Worm (Caenorhabditis elegans) whole organism, L3 larva: ENCODE data around the gene C49F8.14.

Source experiments
- ceh-82 ChIP-seq: fragments of 150-350 bp; optimal IDR thresholded peaks from 2 replicates; lab custom pipeline; 2014; ENCODE audit warnings: missing biosample characterization, missing genetic modification characterization
- elt-2 ChIP-seq: sonication (generic microtip); optimal IDR thresholded peaks from 2 replicates; lab custom pipeline; 2016; ENCODE audit warnings: missing genetic modification reagents, mild to moderate bottlenecking, missing genetic modification characterization, missing compliant biosample characterization
- elt-3 ChIP-seq, 3 experiments: fragments of 150-350 bp in 1 of 3; sonication (generic microtip) in 2 of 3; optimal IDR thresholded peaks; 2 replicates in 2 of 3; 4 replicates in 1 of 3; lab custom pipeline; 2014 to 2017; ENCODE audit warnings: missing biosample characterization in 3 of 3, missing genetic modification characterization in 3 of 3
- jun-1 ChIP-seq: fragments of 150-350 bp; optimal IDR thresholded peaks from 2 replicates; lab custom pipeline; 2014; ENCODE audit warnings: missing biosample characterization, missing genetic modification reagents, missing genetic modification characterization
- lin-15B ChIP-seq: fragments of 150-350 bp; optimal IDR thresholded peaks from 2 replicates; lab custom pipeline; 2014; ENCODE audit warnings: missing biosample characterization, missing genetic modification characterization
- lsy-12 ChIP-seq: sonication (generic microtip); optimal IDR thresholded peaks from 2 replicates; lab custom pipeline; 2016; ENCODE audit warnings: mild to moderate bottlenecking, missing genetic modification characterization, missing compliant biosample characterization
- nfya-1 ChIP-seq: sonication (generic microtip); optimal IDR thresholded peaks from 2 replicates; lab custom pipeline; 2017; ENCODE audit warnings: missing genetic modification characterization, mild to moderate bottlenecking, missing compliant biosample characterization, antibody characterized with exemption, moderate library complexity; ENCODE audit not compliant: insufficient read depth
- nhr-11 ChIP-seq: fragments of 150-350 bp; optimal IDR thresholded peaks from 2 replicates; lab custom pipeline; 2014; ENCODE audit warnings: missing biosample characterization, missing genetic modification characterization
- nhr-25 ChIP-seq: sonication (generic microtip); optimal IDR thresholded peaks from 2 replicates; lab custom pipeline; 2017; ENCODE audit warnings: missing biosample characterization, missing genetic modification characterization
- nhr-28 ChIP-seq: fragments of 150-350 bp; optimal IDR thresholded peaks from 2 replicates; lab custom pipeline; 2014; ENCODE audit warnings: missing biosample characterization, missing genetic modification characterization

DNA sequence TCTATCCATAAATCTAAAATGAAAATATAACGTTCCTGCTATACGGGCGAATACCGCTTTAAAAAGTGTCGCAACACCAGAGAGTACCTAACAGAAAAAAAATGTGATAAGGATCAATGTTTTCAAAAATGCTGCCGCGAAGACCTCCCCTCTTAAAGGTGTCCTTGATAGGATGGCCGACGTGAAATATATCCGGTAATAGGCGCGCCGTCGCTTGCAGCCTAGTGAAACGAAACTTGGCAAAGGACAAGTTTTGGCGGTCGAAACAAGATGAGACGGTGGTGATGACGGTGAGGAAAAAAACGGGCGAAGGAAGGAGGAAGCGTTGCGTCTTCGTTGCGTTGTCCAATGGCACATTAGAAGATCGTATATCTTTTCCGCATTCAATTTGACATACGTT lies 12.1 kb upstream of the C49F8.14 start:
- TF ChIP-seq lin-15B (tag; lab: Kevin White, UChicago) (no peak), nhr-25 (tag; lab: Kevin White, UChicago) (peak; percentile 92), lsy-12 (no peak), nfya-1 (tag; lab: Kevin White, UChicago) (peak; percentile 9), elt-3 (tag; optimal IDR thresholded peaks at IDR 0.05; lab: Kevin White, UChicago) (no peak), jun-1 (tag; lab: Kevin White, UChicago) (no peak), nhr-28 (no peak), nhr-11 (tag; lab: Kevin White, UChicago) (no peak), ceh-82 (no peak), elt-2 (tag; lab: Kevin White, UChicago) (no peak)
